Worm (Caenorhabditis elegans) whole organism, L1 larva: Measurements from ENCODE around the gene R52.5.

Experiments
- fos-1 ChIP-seq: fragments of 150-350 bp; optimal IDR thresholded peaks from 2 replicates; lab custom pipeline; 2014; ENCODE audit warnings: missing biosample characterization, missing genetic modification characterization
- grh-1 ChIP-seq: fragments of 200-800 bp; sonication (Bioruptor generic); IDR thresholded peaks from 2 replicates; pipeline ENCODE4 v1.3.6; 2022; ENCODE audit warnings: missing genetic modification reagents, missing genetic modification characterization, missing compliant biosample characterization
- hpl-2 ChIP-seq: fragments of 150-350 bp; optimal IDR thresholded peaks from 2 replicates; lab custom pipeline; 2014; ENCODE audit warnings: missing biosample characterization, missing genetic modification reagents, missing genetic modification characterization
- lsy-2 ChIP-seq, 2 experiments: fragments of 150-350 bp; optimal IDR thresholded peaks; 2 replicates each; lab custom pipeline; 2014; ENCODE audit warnings: missing biosample characterization in 2 of 2, missing genetic modification characterization in 2 of 2
- unc-86 ChIP-seq: sonication (generic microtip); optimal IDR thresholded peaks from 2 replicates; lab custom pipeline; 2016; ENCODE audit warnings: missing genetic modification characterization, missing compliant biosample characterization
- xbp-1 ChIP-seq: sonication (generic microtip); optimal IDR thresholded peaks from 2 replicates; lab custom pipeline; 2016; ENCODE audit warnings: missing genetic modification characterization, missing compliant biosample characterization
- ztf-4 ChIP-seq: fragments of 150-350 bp; optimal IDR thresholded peaks from 2 replicates; lab custom pipeline; 2014; ENCODE audit warnings: missing biosample characterization, missing genetic modification characterization

ce11 chrII:2071429-2071828 is 38.4 kb downstream of the R52.5 start, which contains the start of gene F07E5.7:
- TF ChIP-seq grh-1 (no peak), xbp-1 (tag; lab: Kevin White, UChicago) (no peak), hpl-2 (GFP tag; lab: Kevin White, UChicago) (no peak), ztf-4 (tag; lab: Kevin White, UChicago) (no peak), fos-1 (tag; lab: Kevin White, UChicago) (no peak), lsy-2 (tag; optimal IDR thresholded peaks at IDR 0.05; lab: Kevin White, UChicago) (no peak), unc-86 (no peak)
